Worm (Caenorhabditis elegans): ENCODE measurements around the gene rps-27.

The rps-27 gene

DNA sequence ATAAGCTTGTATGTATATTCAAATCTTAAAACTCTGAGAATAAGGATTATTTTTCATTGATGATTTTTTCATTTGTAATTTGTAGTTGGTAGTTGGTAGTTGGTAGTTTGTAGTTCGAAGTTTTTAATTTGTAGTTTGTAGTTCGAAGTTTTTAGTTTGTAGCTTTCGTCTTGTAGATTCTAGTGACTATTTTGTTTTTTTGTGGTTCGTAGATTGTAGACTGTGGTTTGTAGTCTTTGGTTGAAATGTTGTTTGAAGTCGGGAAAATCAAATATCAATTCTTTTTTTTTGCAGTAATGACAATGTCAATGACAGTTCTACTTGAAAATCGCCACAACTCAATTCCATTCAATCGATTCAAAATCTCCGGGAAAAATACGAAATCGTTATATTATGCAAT is 41.8 kb upstream of the rps-27 start:
- no peak for TF ChIP-seq nfyb-1 (GFP tag; IDR thresholded peaks at IDR 0.05)

DNA sequence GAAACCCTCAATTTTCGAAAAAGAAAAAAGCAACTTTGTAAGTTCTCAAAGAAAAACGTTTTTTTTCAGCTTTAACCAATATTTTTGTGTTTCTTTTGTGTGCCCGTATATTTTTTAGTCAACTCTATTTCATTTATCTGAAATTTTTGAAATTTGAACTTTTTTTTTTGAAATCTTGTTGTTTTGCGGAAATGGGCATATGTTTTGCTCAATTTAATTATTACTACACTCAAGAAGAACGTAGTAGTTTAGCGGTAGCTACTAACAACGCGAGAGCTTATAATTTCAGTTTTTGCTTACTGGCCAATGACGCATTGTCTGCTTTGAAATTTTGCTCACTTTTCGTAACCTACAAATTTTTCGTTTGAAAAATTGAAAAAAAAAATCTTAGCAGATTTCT is 40.9 kb upstream of the rps-27 start, which contains the start of gene srh-82:
TSS of gene srh-82 (plus strand) at position 301 of the 400 bp plus-strand sequence.
- TF ChIP-seq mel-28 (tag; optimal IDR thresholded peaks at IDR 0.05; ENCODE audit: borderline replicate concordance): no peak

DNA sequence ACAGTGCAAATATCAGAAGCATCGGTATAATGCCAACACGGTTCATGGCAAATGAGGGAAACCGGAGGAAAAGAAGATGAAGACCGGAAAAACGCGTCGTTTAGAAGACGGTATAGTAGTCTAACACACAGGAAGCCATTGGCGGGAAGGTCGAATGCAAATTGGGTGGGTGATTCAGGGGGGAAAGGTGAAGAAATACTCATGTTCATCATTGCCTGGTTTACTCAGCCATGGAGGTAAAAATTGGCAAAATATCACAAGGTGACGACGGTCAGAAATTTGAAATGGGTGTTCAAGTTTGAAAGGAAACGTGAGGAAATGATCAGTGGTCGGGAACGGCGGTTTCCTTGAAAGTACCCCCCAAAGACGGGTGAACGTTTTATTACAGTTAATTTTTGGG is 37.4 kb upstream of the rps-27 start, which contains the start of gene W03F9.11:
TSS of gene W03F9.11 (minus strand) at position 101 of the 400 bp plus-strand sequence.
- TF ChIP-seq nhr-80 (tag; optimal IDR thresholded peaks at IDR 0.05) (no peak), hsf-1 (GFP tag; IDR thresholded peaks at IDR 0.05) (no peak), bed-1 (GFP tag; IDR thresholded peaks at IDR 0.05) (no peak), B0336.3 (GFP tag; IDR thresholded peaks at IDR 0.05) (no peak), F49E8.2 (tag; optimal IDR thresholded peaks at IDR 0.05; ENCODE audit: insufficient read depth) (no peak), dpl-1 (GFP tag; optimal IDR thresholded peaks at IDR 0.05) (no peak), Y53F4B.3 (GFP tag; IDR thresholded peaks at IDR 0.05) (no peak), ceh-58 (GFP tag; IDR thresholded peaks at IDR 0.05) (no peak), zim-3 (tag; optimal IDR thresholded peaks at IDR 0.05) (no peak), cebp-2 (GFP tag; IDR thresholded peaks at IDR 0.05) (no peak), aptf-3 (GFP tag; IDR thresholded peaks at IDR 0.05) (no peak), athp-1 (tag; optimal IDR thresholded peaks at IDR 0.05) (no peak), repo-1 (tag; optimal IDR thresholded peaks at IDR 0.05) (no peak), ztf-28 (GFP tag; IDR thresholded peaks at IDR 0.05) (no peak), ztf-3 (GFP tag; optimal IDR thresholded peaks at IDR 0.05) (no peak), gei-17 (GFP tag; optimal IDR thresholded peaks at IDR 0.05) (no peak), madf-10 (tag; optimal IDR thresholded peaks at IDR 0.05) (no peak), madf-3 (GFP tag; IDR thresholded peaks at IDR 0.05) (no peak)

DNA sequence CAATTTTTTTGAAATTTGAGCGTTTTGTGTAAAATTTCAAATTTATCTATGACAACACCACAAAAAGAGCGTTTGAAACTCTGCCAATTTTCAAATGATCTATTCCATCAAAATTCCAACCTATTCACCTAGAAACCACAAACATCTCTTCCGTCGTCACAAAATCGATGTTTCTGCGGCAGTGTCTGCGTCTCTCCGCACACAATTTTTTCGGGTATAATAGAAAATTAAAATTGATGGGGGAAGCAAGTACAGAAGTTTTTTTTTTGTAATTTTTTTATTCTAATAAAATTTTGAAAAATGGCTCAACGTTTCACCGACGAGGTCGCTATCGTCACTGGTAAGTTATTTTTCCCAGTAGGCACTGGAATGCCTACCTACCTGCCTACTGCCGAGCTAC is 34.7 kb upstream of the rps-27 start, which contains the start of gene W03F9.9:
TSS of gene W03F9.9 (plus strand) at position 301 of the 400 bp plus-strand sequence.
- no peak for TF ChIP-seq mxl-1 (tag; optimal IDR thresholded peaks at IDR 0.05)
- no peak for TF ChIP-seq F10E7.11 (tag; optimal IDR thresholded peaks at IDR 0.05)
- TF ChIP-seq lsy-27 (tag; optimal IDR thresholded peaks at IDR 0.05; ENCODE audit: borderline replicate concordance, insufficient read depth): no peak
- TF ChIP-seq snpc-1.1 (tag; optimal IDR thresholded peaks at IDR 0.05; ENCODE audit: insufficient read depth): no peak
- no peak for TF ChIP-seq snpc-4 (GFP tag; optimal IDR thresholded peaks at IDR 0.05)
- no peak for TF ChIP-seq snpc-4 (tag; optimal IDR thresholded peaks at IDR 0.05)
- TF ChIP-seq lin-26 (GFP tag; IDR thresholded peaks at IDR 0.05): no peak

DNA sequence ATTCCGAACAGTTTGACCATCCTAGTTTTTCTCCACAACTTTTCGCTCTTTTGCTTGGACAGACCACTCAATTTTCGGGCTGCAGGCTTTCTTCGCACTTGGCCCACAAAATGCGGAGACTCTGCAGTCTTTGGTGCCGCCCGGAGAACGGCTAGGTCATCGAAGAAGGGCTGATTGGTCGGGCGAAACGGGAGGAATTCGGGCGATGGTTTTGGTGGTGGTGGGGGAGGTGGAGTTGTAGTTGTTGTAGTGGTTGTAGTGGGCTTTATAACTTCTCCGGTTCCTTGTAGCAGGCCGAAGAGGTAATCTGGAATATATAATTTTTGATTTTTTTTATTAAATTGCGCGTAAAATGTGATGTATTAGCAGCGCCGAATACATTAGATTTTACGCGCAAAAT is 33.8 kb upstream of the rps-27 start:
- TF ChIP-seq nhr-179 (tag; optimal IDR thresholded peaks at IDR 0.05): no peak
- TF ChIP-seq zfh-2 (GFP tag; conservative IDR thresholded peaks at IDR 0.05): peak; percentile 58; the same call in 1 of the 2 replicates

DNA sequence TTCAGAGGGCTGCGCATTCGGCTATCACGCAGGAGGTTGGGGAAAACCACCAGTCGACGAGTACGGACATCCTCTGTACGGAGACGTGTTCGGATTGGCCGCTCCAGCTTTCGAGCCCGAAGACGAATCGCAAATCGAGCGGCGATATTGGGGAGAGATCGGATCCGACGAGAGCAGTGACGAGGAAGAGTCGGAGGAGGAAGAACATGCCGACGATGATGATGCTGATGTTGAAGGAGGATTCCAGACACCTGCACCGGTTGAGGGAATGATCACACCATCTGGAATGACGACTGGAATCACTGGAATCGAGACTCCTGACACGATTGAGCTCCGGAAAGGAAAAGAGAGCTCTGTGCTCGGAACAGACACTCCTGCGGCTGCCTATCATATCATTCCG is 26.3 kb upstream of the rps-27 start:
- TF ChIP-seq ztf-18 (tag; optimal IDR thresholded peaks at IDR 0.05) (no peak), nfyb-1 (GFP tag; IDR thresholded peaks at IDR 0.05) (no peak), zfh-2 (GFP tag; conservative IDR thresholded peaks at IDR 0.05) (peak; percentile 51; the same call in 1 of the 2 replicates), Y79H2A.3 (GFP tag; conservative IDR thresholded peaks at IDR 0.05) (no peak)
